Worm (Caenorhabditis elegans) whole organism, L1 larva: ENCODE data around the gene dph-3.

ENCODE experiments used
- aly-2 ChIP-seq: fragments of 150-350 bp; optimal IDR thresholded peaks from 2 replicates; lab custom pipeline; 2014; ENCODE audit warnings: missing biosample characterization, missing genetic modification characterization
- ceh-88 ChIP-seq: fragments of 200-800 bp; sonication (Bioruptor generic); IDR thresholded peaks from 2 replicates; pipeline ENCODE4 v1.3.6; 2022; ENCODE audit warnings: missing genetic modification characterization, missing compliant biosample characterization
- dpl-1 ChIP-seq, 3 experiments: fragments of 150-350 bp in 2 of 3; sonication (generic microtip) in 1 of 3; optimal IDR thresholded peaks; 2 replicates each; lab custom pipeline; 2014 to 2017; ENCODE audit warnings: missing biosample characterization in 3 of 3, missing genetic modification characterization in 3 of 3, missing genetic modification reagents in 3 of 3
- efl-1 ChIP-seq, 4 experiments: fragments of 150-350 bp; optimal IDR thresholded peaks in 3 of 4; peaks in 1 of 4; 1 replicate in 1 of 4; 2 replicates in 3 of 4; lab custom pipeline; 2014; ENCODE audit warnings: missing biosample characterization in 2 of 4, missing genetic modification characterization in 2 of 4, missing genetic modification reagents in 2 of 4
- elt-3 ChIP-seq, 6 experiments: fragments of 150-350 bp in 1 of 6; sonication (generic microtip); optimal IDR thresholded peaks; 2 replicates each; lab custom pipeline; 2017 to 2018; ENCODE audit warnings: missing biosample characterization in 6 of 6, missing genetic modification characterization in 6 of 6, inconsistent platforms in 1 of 6
- hpl-2 ChIP-seq: fragments of 150-350 bp; optimal IDR thresholded peaks from 2 replicates; lab custom pipeline; 2014; ENCODE audit warnings: missing biosample characterization, missing genetic modification reagents, missing genetic modification characterization
- lsy-2 ChIP-seq, 2 experiments: fragments of 150-350 bp; optimal IDR thresholded peaks; 2 replicates each; lab custom pipeline; 2014; ENCODE audit warnings: missing biosample characterization in 2 of 2, missing genetic modification characterization in 2 of 2
- nhr-11 ChIP-seq: fragments of 150-350 bp; optimal IDR thresholded peaks from 2 replicates; lab custom pipeline; 2014; ENCODE audit warnings: missing biosample characterization, missing genetic modification characterization
- skn-1 ChIP-seq: fragments of 150-350 bp; optimal IDR thresholded peaks from 2 replicates; lab custom pipeline; 2014; ENCODE audit warnings: missing biosample characterization, missing genetic modification characterization
- unc-30 ChIP-seq: sonication (generic microtip); optimal IDR thresholded peaks from 2 replicates; lab custom pipeline; 2017; ENCODE audit warnings: missing biosample characterization, missing genetic modification characterization
- zag-1 ChIP-seq: fragments of 150-350 bp; optimal IDR thresholded peaks from 2 replicates; lab custom pipeline; 2014; ENCODE audit warnings: missing biosample characterization, missing genetic modification characterization

DNA sequence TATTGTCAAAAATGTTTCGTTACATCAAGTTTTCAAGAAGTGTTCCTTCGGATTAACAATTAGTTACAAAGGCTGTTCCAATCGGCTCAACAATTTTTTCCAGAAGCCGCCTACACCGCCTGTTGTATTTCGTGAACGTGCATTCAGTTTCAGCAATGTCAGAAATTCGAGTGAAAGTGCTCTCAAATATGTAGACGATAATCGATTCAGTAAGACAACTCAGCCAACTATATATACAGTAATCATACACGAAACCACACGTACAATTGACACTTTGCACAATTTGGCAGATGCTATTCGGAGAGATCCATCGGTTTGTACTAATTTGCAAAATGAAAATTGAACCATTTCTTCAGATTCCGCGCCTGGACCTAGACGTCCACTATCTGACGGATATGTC lies 10.4 kb upstream of the dph-3 start:
- TF ChIP-seq unc-30 (tag; lab: Kevin White, UChicago) (no peak), lsy-2 (tag; optimal IDR thresholded peaks at IDR 0.05; lab: Kevin White, UChicago) (no peak), elt-3 (tag; optimal IDR thresholded peaks at IDR 0.05; lab: Kevin White, UChicago) (no peak), efl-1 (optimal IDR thresholded peaks at IDR 0.05; lab: Kevin White, UChicago) (no peak), efl-1 (GFP tag; optimal IDR thresholded peaks at IDR 0.05 in 1 of 2; lab: Kevin White, UChicago) (no peak), dpl-1 (GFP tag; optimal IDR thresholded peaks at IDR 0.05; lab: Kevin White, UChicago) (no peak), zag-1 (tag; lab: Kevin White, UChicago) (no peak), aly-2 (tag; lab: Kevin White, UChicago) (no peak), hpl-2 (no peak), skn-1 (tag; lab: Kevin White, UChicago) (no peak), nhr-11 (tag; lab: Kevin White, UChicago) (no peak), ceh-88 (no peak)
